Worm (Caenorhabditis elegans) whole organism, mixed stage, embryonic: ENCODE data around the gene ceh-79.

ENCODE experiments used
- M03D4.4 ChIP-seq: sonication (generic microtip); optimal IDR thresholded peaks from 2 replicates; lab custom pipeline; 2017; ENCODE audit warnings: mild to moderate bottlenecking, missing genetic modification characterization, missing compliant biosample characterization
- bed-3 ChIP-seq: fragments of 200-800 bp; sonication (Bioruptor generic); optimal IDR thresholded peaks from 3 replicates; lab custom pipeline; 2018; ENCODE audit warnings: mild to moderate bottlenecking, missing genetic modification characterization, moderate library complexity, missing compliant biosample characterization
- blmp-1 ChIP-seq: fragments of 150-350 bp; optimal IDR thresholded peaks from 2 replicates; lab custom pipeline; 2014; ENCODE audit warnings: missing biosample characterization, missing genetic modification characterization
- ceh-39 ChIP-seq: fragments of 150-350 bp; optimal IDR thresholded peaks from 2 replicates; lab custom pipeline; 2014; ENCODE audit warnings: missing biosample characterization, missing genetic modification characterization
- ceh-43 ChIP-seq: fragments of 200-800 bp; sonication (Bioruptor generic); optimal IDR thresholded peaks from 2 replicates; lab custom pipeline; 2018; ENCODE audit warnings: mild to moderate bottlenecking, missing genetic modification characterization, moderate library complexity, missing compliant biosample characterization
- ceh-83 ChIP-seq: fragments of 200-800 bp; sonication (Bioruptor generic); optimal IDR thresholded peaks from 2 replicates; lab custom pipeline; 2018; ENCODE audit warnings: mild to moderate bottlenecking, missing genetic modification characterization, missing compliant biosample characterization
- ces-1 ChIP-seq: fragments of 150-350 bp; optimal IDR thresholded peaks from 2 replicates; lab custom pipeline; 2014; ENCODE audit warnings: missing biosample characterization, missing genetic modification reagents, missing genetic modification characterization
- cnd-1 ChIP-seq: fragments of 200-800 bp; sonication (Bioruptor generic); optimal IDR thresholded peaks from 2 replicates; lab custom pipeline; 2018; ENCODE audit warnings: mild to moderate bottlenecking, missing genetic modification characterization, missing compliant biosample characterization
- drap-1 ChIP-seq: fragments of 200-800 bp; sonication (Bioruptor generic); optimal IDR thresholded peaks from 3 replicates; lab custom pipeline; 2018; ENCODE audit warnings: mild to moderate bottlenecking, missing genetic modification characterization, missing compliant biosample characterization
- elt-1 ChIP-seq: sonication (generic microtip); optimal IDR thresholded peaks from 2 replicates; lab custom pipeline; 2017; ENCODE audit warnings: missing genetic modification characterization, mild to moderate bottlenecking, missing compliant biosample characterization, antibody characterized with exemption, moderate library complexity, borderline replicate concordance; ENCODE audit not compliant: insufficient read depth
- elt-3 ChIP-seq: fragments of 150-350 bp; optimal IDR thresholded peaks from 2 replicates; lab custom pipeline; 2014; ENCODE audit warnings: missing biosample characterization, missing genetic modification characterization
- flh-1 ChIP-seq: fragments of 200-800 bp; sonication (Bioruptor generic); optimal IDR thresholded peaks from 2 replicates; lab custom pipeline; 2018; ENCODE audit warnings: mild to moderate bottlenecking, missing genetic modification characterization, moderate library complexity, missing compliant biosample characterization
- ham-2 ChIP-seq: fragments of 200-800 bp; sonication (Bioruptor generic); optimal IDR thresholded peaks from 2 replicates; lab custom pipeline; 2018; ENCODE audit warnings: mild to moderate bottlenecking, missing genetic modification characterization, missing compliant biosample characterization
- hlh-1 ChIP-seq: fragments of 150-350 bp; optimal IDR thresholded peaks from 2 replicates; lab custom pipeline; 2014; ENCODE audit warnings: missing biosample characterization, missing genetic modification reagents, missing genetic modification characterization
- lin-13 ChIP-seq: fragments of 150-350 bp; optimal IDR thresholded peaks from 2 replicates; lab custom pipeline; 2014; ENCODE audit warnings: missing biosample characterization, missing genetic modification characterization
- lin-32 ChIP-seq: fragments of 200-800 bp; sonication (Bioruptor generic); optimal IDR thresholded peaks from 2 replicates; lab custom pipeline; 2018; ENCODE audit warnings: mild to moderate bottlenecking, missing genetic modification characterization, missing compliant biosample characterization
- lsy-2 ChIP-seq: fragments of 150-350 bp; optimal IDR thresholded peaks from 2 replicates; lab custom pipeline; 2014; ENCODE audit warnings: missing biosample characterization, missing genetic modification characterization
- mab-5 ChIP-seq: fragments of 150-350 bp; optimal IDR thresholded peaks from 2 replicates; lab custom pipeline; 2014; ENCODE audit warnings: missing biosample characterization, missing genetic modification characterization
- mep-1 ChIP-seq: fragments of 150-350 bp; optimal IDR thresholded peaks from 2 replicates; lab custom pipeline; 2017; ENCODE audit warnings: missing biosample characterization, missing genetic modification reagents, missing genetic modification characterization, inconsistent platforms
- mls-2 ChIP-seq: sonication (generic microtip); optimal IDR thresholded peaks from 2 replicates; lab custom pipeline; 2016; ENCODE audit warnings: mild to moderate bottlenecking, missing genetic modification characterization, moderate library complexity, missing compliant biosample characterization
- nhr-12 ChIP-seq: fragments of 150-350 bp; optimal IDR thresholded peaks from 2 replicates; lab custom pipeline; 2014; ENCODE audit warnings: missing biosample characterization, missing genetic modification characterization
- nhr-2 ChIP-seq: fragments of 150-350 bp; optimal IDR thresholded peaks from 2 replicates; lab custom pipeline; 2014; ENCODE audit warnings: missing biosample characterization, missing genetic modification characterization
- nhr-237 ChIP-seq: fragments of 150-350 bp; optimal IDR thresholded peaks from 2 replicates; lab custom pipeline; 2014; ENCODE audit warnings: missing biosample characterization, missing genetic modification characterization
- nhr-28 ChIP-seq: fragments of 150-350 bp; optimal IDR thresholded peaks from 2 replicates; lab custom pipeline; 2014; ENCODE audit warnings: missing biosample characterization, missing genetic modification characterization
- nhr-76 ChIP-seq: sonication (generic microtip); optimal IDR thresholded peaks from 2 replicates; lab custom pipeline; 2017; ENCODE audit warnings: missing biosample characterization, missing genetic modification characterization
- pha-4 ChIP-seq: fragments of 150-350 bp; optimal IDR thresholded peaks from 2 replicates; lab custom pipeline; 2018; ENCODE audit warnings: missing biosample characterization, missing genetic modification reagents, missing genetic modification characterization
- sem-2 ChIP-seq: fragments of 200-800 bp; sonication (Bioruptor generic); optimal IDR thresholded peaks from 2 replicates; lab custom pipeline; 2018; ENCODE audit warnings: mild to moderate bottlenecking, missing genetic modification characterization, missing compliant biosample characterization
- snpc-4 ChIP-seq: fragments of 150-350 bp; optimal IDR thresholded peaks from 2 replicates; lab custom pipeline; 2014; ENCODE audit warnings: missing biosample characterization, missing genetic modification characterization
- tbx-8 ChIP-seq: fragments of 200-800 bp; sonication (Bioruptor generic); optimal IDR thresholded peaks from 2 replicates; lab custom pipeline; 2018; ENCODE audit warnings: mild to moderate bottlenecking, missing genetic modification characterization, moderate library complexity, missing compliant biosample characterization
- unc-120 ChIP-seq: sonication (generic microtip); optimal IDR thresholded peaks from 2 replicates; lab custom pipeline; 2017; ENCODE audit warnings: missing genetic modification characterization, missing compliant biosample characterization; ENCODE audit not compliant: poor library complexity, severe bottlenecking
- unc-39 ChIP-seq: fragments of 150-350 bp; optimal IDR thresholded peaks from 2 replicates; lab custom pipeline; 2014; ENCODE audit warnings: missing biosample characterization, missing genetic modification characterization
- unc-62 ChIP-seq: fragments of 150-350 bp; optimal IDR thresholded peaks from 2 replicates; lab custom pipeline; 2014; ENCODE audit warnings: missing biosample characterization, missing genetic modification reagents, missing genetic modification characterization
- zip-8 ChIP-seq: fragments of 150-350 bp; optimal IDR thresholded peaks from 2 replicates; lab custom pipeline; 2014; ENCODE audit warnings: missing biosample characterization, missing genetic modification characterization
- ztf-11 ChIP-seq: fragments of 150-350 bp; optimal IDR thresholded peaks from 2 replicates; lab custom pipeline; 2014; ENCODE audit warnings: missing biosample characterization, missing genetic modification characterization

The ceh-79 gene

ce11 chrV:13312210-13312676, 10.6 kb downstream of the ceh-79 start, which contains the start of gene nasp-2:
Gene nasp-2, minus strand, starts transcription at chrV:13312260.
- TF ChIP-seq nhr-2 (tag; lab: Kevin White, UChicago) (no peak), unc-39 (tag; lab: Kevin White, UChicago) (no peak)
- TF ChIP-seq, all 35 proteins: peak for 0

ce11 chrV:13313045-13313623, 11.5 kb downstream of the ceh-79 start, which contains the start of gene C50B6.3:
Gene C50B6.3, plus strand, starts transcription at chrV:13313573.
- TF ChIP-seq nhr-28 (no peak), mls-2 (tag; lab: Kevin White, UChicago) (no peak), drap-1 (GFP tag; lab: Kevin White, UChicago) (no peak), unc-120 (tag; lab: Kevin White, UChicago) (no peak), snpc-4 (tag; lab: Kevin White, UChicago) (no peak), ztf-11 (no peak), lin-13 (peak; percentile 25), ceh-43 (no peak), ceh-39 (tag; lab: Kevin White, UChicago) (peak; percentile 31), flh-1 (GFP tag; lab: Kevin White, UChicago) (no peak), M03D4.4 (no peak), nhr-12 (tag; lab: Kevin White, UChicago) (no peak), nhr-76 (tag; lab: Kevin White, UChicago) (no peak), ceh-83 (GFP tag; lab: Kevin White, UChicago) (no peak), pha-4 (tag; lab: Kevin White, UChicago) (peak; percentile 17), hlh-1 (tag; lab: Kevin White, UChicago) (no peak), unc-62 (no peak), cnd-1 (tag; lab: Kevin White, UChicago) (no peak), elt-3 (tag; lab: Kevin White, UChicago) (no peak), elt-1 (tag; lab: Kevin White, UChicago) (no peak), sem-2 (GFP tag; lab: Kevin White, UChicago) (no peak), ces-1 (GFP tag; lab: Kevin White, UChicago) (no peak), ham-2 (GFP tag; lab: Kevin White, UChicago) (no peak), blmp-1 (tag; lab: Kevin White, UChicago) (no peak), nhr-2 (tag; lab: Kevin White, UChicago) (no peak), lin-32 (GFP tag; lab: Kevin White, UChicago) (no peak), lsy-2 (tag; lab: Kevin White, UChicago) (peak; percentile 62), tbx-8 (GFP tag; lab: Kevin White, UChicago) (no peak), unc-39 (tag; lab: Kevin White, UChicago) (no peak), mep-1 (tag; lab: Kevin White, UChicago) (peak; percentile 57), mab-5 (tag; lab: Kevin White, UChicago) (no peak), nhr-237 (tag; lab: Kevin White, UChicago) (no peak), bed-3 (no peak)

ce11 chrV:13317911-13318502, 16.4 kb downstream of the ceh-79 start, which contains the start of the genes col-161 and srh-18:
Gene col-161, minus strand, starts transcription at chrV:13318011.
Gene srh-18, plus strand, starts transcription at chrV:13318452.
- TF ChIP-seq ces-1 (GFP tag; lab: Kevin White, UChicago) (no peak), ztf-11 (no peak), blmp-1 (tag; lab: Kevin White, UChicago) (no peak), bed-3 (no peak), drap-1 (GFP tag; lab: Kevin White, UChicago) (no peak)

- TF ChIP-seq elt-3 (tag; lab: Kevin White, UChicago) (no peak), sem-2 (GFP tag; lab: Kevin White, UChicago) (no peak), bed-3 (no peak), nhr-237 (tag; lab: Kevin White, UChicago) (no peak), zip-8 (tag; lab: Kevin White, UChicago) (no peak), M03D4.4 (no peak), ceh-43 (no peak), ces-1 (GFP tag; lab: Kevin White, UChicago) (no peak), hlh-1 (tag; lab: Kevin White, UChicago) (no peak), nhr-2 (tag; lab: Kevin White, UChicago) (no peak), blmp-1 (tag; lab: Kevin White, UChicago) (no peak), lin-13 (no peak), ceh-83 (GFP tag; lab: Kevin White, UChicago) (no peak), cnd-1 (tag; lab: Kevin White, UChicago) (no peak), unc-39 (tag; lab: Kevin White, UChicago) (no peak), snpc-4 (tag; lab: Kevin White, UChicago) (no peak), lsy-2 (tag; lab: Kevin White, UChicago) (no peak), ceh-39 (tag; lab: Kevin White, UChicago) (no peak), unc-120 (tag; lab: Kevin White, UChicago) (no peak)
Observed at ce11 chrV:13320676-13321075, 19.0 kb downstream of the ceh-79 start, which contains the start of gene srh-15. Gene srh-15, plus strand, starts transcription at chrV:13320976.
